Fruit fly (Drosophila melanogaster) whole organism, embryonic: ENCODE results near the gene Ufl1.

Source experiments
- CG10431 ChIP-seq: fragments of 200-800 bp; sonication (Bioruptor generic); optimal IDR thresholded peaks from 3 replicates; lab custom pipeline; 2018; ENCODE audit warnings: missing biosample characterization, mild to moderate bottlenecking, missing genetic modification characterization
- CG3838 ChIP-seq: fragments of 200-800 bp; sonication (Bioruptor generic); optimal IDR thresholded peaks from 3 replicates; lab custom pipeline; 2016; ENCODE audit warnings: missing biosample characterization, missing genetic modification characterization
- E2f2 ChIP-seq: fragments of 200-800 bp; sonication (Bioruptor generic); IDR thresholded peaks from 2 replicates; pipeline ENCODE4 v1.3.6; 2022; ENCODE audit warnings: missing biosample characterization, missing genetic modification characterization
- Six4 ChIP-seq: fragments of 200-800 bp; sonication (Bioruptor generic); optimal IDR thresholded peaks from 2 replicates; lab custom pipeline; 2016; ENCODE audit warnings: missing biosample characterization, missing genetic modification characterization
- dpn ChIP-seq, 2 experiments: fragments of 200-800 bp; sonication (Bioruptor generic); optimal IDR thresholded peaks; 3 replicates each; lab custom pipeline; 2016; ENCODE audit warnings: missing biosample characterization in 2 of 2, missing genetic modification characterization in 2 of 2
- zfh1 ChIP-seq: fragments of 200-800 bp; sonication (Bioruptor generic); IDR thresholded peaks from 3 replicates; pipeline ENCODE4 v1.3.6; 2022; ENCODE audit warnings: missing biosample characterization, missing genetic modification characterization

- TF ChIP-seq Six4, result peak; percentile 94
- TF ChIP-seq zfh1 (GFP tag; lab: Robert Waterston, UW), result peak; percentile 95
- TF ChIP-seq dpn (GFP tag; optimal IDR thresholded peaks at IDR 0.05; lab: Kevin White, UChicago), result peak; percentile 96 to 97
- TF ChIP-seq E2f2 (GFP tag; lab: Robert Waterston, UW), result peak; percentile 79
- TF ChIP-seq CG3838 (GFP tag; lab: Kevin White, UChicago), result peak; percentile 92
- peak; percentile 61 for TF ChIP-seq CG10431
Measured at dm6 chr3R:7067092-7067491, 7.2 kb downstream of the Ufl1 start, which contains the start of the genes CG1105 and CG1965.
